Worm (Caenorhabditis elegans): ENCODE measurements around the gene F53B1.2.

The F53B1.2 gene

ce11 chrX:2116304-2116867 lies 7.6 kb downstream of the F53B1.2 start:
- TF ChIP-seq ztf-11 (tag; optimal IDR thresholded peaks at IDR 0.05) (no peak), nhr-43 (tag; optimal IDR thresholded peaks at IDR 0.05; ENCODE audit: poor library complexity, severe bottlenecking) (peak; percentile 42), elt-3 (tag; optimal IDR thresholded peaks at IDR 0.05) (peak in 1 of 3 experiments; percentile 11), nhr-77 (tag; optimal IDR thresholded peaks at IDR 0.05) (no peak), snpc-4 (tag; optimal IDR thresholded peaks at IDR 0.05) (no peak), ama-1 (optimal IDR thresholded peaks at IDR 0.05) (peak; percentile 5), nhr-25 (tag; optimal IDR thresholded peaks at IDR 0.05) (peak; percentile 66), nhr-23 (tag; optimal IDR thresholded peaks at IDR 0.05) (peak; percentile 51)

- no peak for TF ChIP-seq hmg-11 (tag; optimal IDR thresholded peaks at IDR 0.05)
These were observed 9.4 kb downstream of the F53B1.2 start, which contains the start of gene swip-10 for ce11 chrX:2118162-2118561. Gene swip-10 (minus strand): TSS chrX:2118262.

ce11 chrX:2120961-2121360 lies 12.2 kb downstream of the F53B1.2 start, which contains the start of gene gpa-5:
Gene gpa-5 (minus strand): TSS chrX:2121061.
- TF ChIP-seq eor-1 (tag; optimal IDR thresholded peaks at IDR 0.05), result no peak
- no peak for TF ChIP-seq fkh-10 (GFP tag; optimal IDR thresholded peaks at IDR 0.05)
- TF ChIP-seq lin-39 (tag; optimal IDR thresholded peaks at IDR 0.05), result no peak
- TF ChIP-seq sea-2 (GFP tag; optimal IDR thresholded peaks at IDR 0.05), result no peak
- no peak for TF ChIP-seq nfya-1 (tag; optimal IDR thresholded peaks at IDR 0.05; ENCODE audit: insufficient read depth)
- no peak for TF ChIP-seq lsy-12 (tag; optimal IDR thresholded peaks at IDR 0.05)

DNA sequence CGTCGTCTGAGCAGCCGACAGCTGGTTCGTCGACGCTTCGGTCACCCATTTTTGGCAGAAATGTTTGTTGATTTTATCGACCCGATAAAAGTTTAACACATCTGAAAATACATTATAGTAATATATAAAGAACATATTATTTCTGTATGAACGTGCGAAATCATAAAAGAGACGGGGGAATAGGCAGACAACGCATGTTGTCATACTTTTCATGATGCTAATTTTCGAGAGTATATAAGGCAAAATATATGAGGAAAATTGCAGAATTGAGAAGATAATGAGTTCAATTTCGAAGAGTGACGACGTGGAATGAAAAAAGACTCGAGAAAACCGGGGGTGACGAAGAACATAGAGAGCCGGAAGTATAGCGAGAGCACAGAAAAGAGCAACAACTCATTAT lies 21.4 kb downstream of the F53B1.2 start, which contains the start of gene F53B1.8:
Gene F53B1.8, minus strand, starts transcription at position 101 of the 400 bp plus-strand sequence.
- TF ChIP-seq hmg-11 (tag; optimal IDR thresholded peaks at IDR 0.05), result no peak
- no peak for TF ChIP-seq elt-1 (tag; optimal IDR thresholded peaks at IDR 0.05)

- TF ChIP-seq nhr-76 (tag; optimal IDR thresholded peaks at IDR 0.05) (no peak), nhr-43 (tag; optimal IDR thresholded peaks at IDR 0.05; ENCODE audit: poor library complexity, severe bottlenecking) (no peak), lin-39 (tag; optimal IDR thresholded peaks at IDR 0.05) (peak; percentile 50), nfya-1 (tag; optimal IDR thresholded peaks at IDR 0.05; ENCODE audit: insufficient read depth) (peak; percentile 15), nhr-12 (tag; optimal IDR thresholded peaks at IDR 0.05) (no peak), mdl-1 (tag; optimal IDR thresholded peaks at IDR 0.05) (no peak), nhr-28 (tag; optimal IDR thresholded peaks at IDR 0.05) (no peak), R02D3.7 (tag; optimal IDR thresholded peaks at IDR 0.05) (no peak), pha-4 (tag; optimal IDR thresholded peaks at IDR 0.05) (no peak), ztf-4 (tag; optimal IDR thresholded peaks at IDR 0.05) (no peak), ZK546.5 (tag; optimal IDR thresholded peaks at IDR 0.05) (no peak), hmg-11 (tag; optimal IDR thresholded peaks at IDR 0.05) (peak; percentile 44), egl-5 (tag; optimal IDR thresholded peaks at IDR 0.05) (no peak)
These were observed 22.9 kb downstream of the F53B1.2 start, which contains the start of gene F53B1.9 for ce11 chrX:2131650-2132049. Gene F53B1.9 (minus strand): TSS chrX:2131844.

DNA sequence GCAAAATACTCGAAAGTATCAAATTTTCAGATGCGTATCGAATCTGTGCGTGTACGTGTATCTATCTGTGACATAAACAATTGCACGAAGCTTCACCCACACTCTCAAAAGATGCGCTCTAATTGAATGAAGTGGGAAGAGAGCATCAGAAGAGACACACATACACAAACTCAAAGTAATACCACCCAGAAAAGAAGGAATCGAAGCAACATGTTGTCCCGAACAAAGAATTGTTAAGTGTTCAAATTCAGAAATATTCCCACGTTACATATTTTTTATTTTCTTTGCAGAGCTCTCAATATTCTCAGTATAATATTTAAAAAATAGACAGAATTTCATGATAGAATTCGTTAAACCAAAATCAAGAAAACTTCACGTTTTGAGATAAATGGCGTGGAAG lies 28.2 kb downstream of the F53B1.2 start:
- TF ChIP-seq elt-1 (tag; optimal IDR thresholded peaks at IDR 0.05) (no peak), jun-1 (tag; optimal IDR thresholded peaks at IDR 0.05) (no peak), ama-1 (optimal IDR thresholded peaks at IDR 0.05) (no peak), zag-1 (tag; optimal IDR thresholded peaks at IDR 0.05) (no peak), nfya-1 (tag; optimal IDR thresholded peaks at IDR 0.05; ENCODE audit: insufficient read depth) (no peak), mml-1 (tag; optimal IDR thresholded peaks at IDR 0.05) (no peak), lin-15B (tag; optimal IDR thresholded peaks at IDR 0.05) (no peak), hmg-11 (tag; optimal IDR thresholded peaks at IDR 0.05) (no peak), mdl-1 (tag; optimal IDR thresholded peaks at IDR 0.05) (no peak), R02D3.7 (tag; optimal IDR thresholded peaks at IDR 0.05) (no peak), tbx-2 (tag; optimal IDR thresholded peaks at IDR 0.05) (no peak), ztf-4 (tag; optimal IDR thresholded peaks at IDR 0.05) (no peak), nhr-28 (tag; optimal IDR thresholded peaks at IDR 0.05) (no peak), aly-2 (tag; optimal IDR thresholded peaks at IDR 0.05) (no peak), ceh-9 (tag; optimal IDR thresholded peaks at IDR 0.05) (no peak), fkh-2 (tag; optimal IDR thresholded peaks at IDR 0.05) (no peak), lin-39 (tag; optimal IDR thresholded peaks at IDR 0.05) (no peak), nhr-77 (tag; optimal IDR thresholded peaks at IDR 0.05) (no peak), ceh-82 (tag; optimal IDR thresholded peaks at IDR 0.05) (no peak)
